Worm (Caenorhabditis elegans) whole organism, midembryonic: Measurements from ENCODE around the gene R04E5.9.

Experiments used
- flt-1 ChIP-seq: fragments of 200-800 bp; sonication (Bioruptor generic); IDR thresholded peaks from 2 replicates; pipeline ENCODE4 v1.3.6; 2022; ENCODE audit warnings: missing genetic modification characterization, missing compliant biosample characterization
- klf-2 ChIP-seq: fragments of 200-800 bp; sonication (Bioruptor generic); conservative IDR thresholded peaks from 2 replicates; pipeline ENCODE4 v1.3.6; 2022; ENCODE audit warnings: missing genetic modification reagents, missing genetic modification characterization, missing compliant biosample characterization
- tab-1 ChIP-seq: fragments of 200-800 bp; sonication (Bioruptor generic); IDR thresholded peaks from 2 replicates; pipeline ENCODE4 v1.3.6; 2022; ENCODE audit warnings: missing genetic modification characterization, missing compliant biosample characterization
- ztf-23 ChIP-seq: fragments of 200-800 bp; sonication (Bioruptor generic); IDR thresholded peaks from 2 replicates; pipeline ENCODE4 v1.3.6; 2022; ENCODE audit warnings: missing genetic modification reagents, missing genetic modification characterization, missing compliant biosample characterization

- TF ChIP-seq klf-2 (GFP tag; lab: Robert Waterston, UW) (no peak), flt-1 (GFP tag; lab: Robert Waterston, UW) (no peak), tab-1 (GFP tag; lab: Robert Waterston, UW) (no peak), ztf-23 (GFP tag; lab: Robert Waterston, UW) (no peak)
These were observed 48.0 kb downstream of the R04E5.9 start for ce11 chrX:8762927-8763326.
